Worm (Caenorhabditis elegans) whole organism, young adult: Measurements from ENCODE around the gene T19D7.6.

Source experiments
- ama-1 ChIP-seq, 3 experiments: fragments of 150-350 bp in 1 of 3; sonication (generic microtip) in 2 of 3; optimal IDR thresholded peaks; 2 replicates each; lab custom pipeline; 2014 to 2018; ENCODE audit warnings: missing biosample characterization in 2 of 3, missing genetic modification characterization in 2 of 3, missing genetic modification reagents in 2 of 3
- dox-1 ChIP-seq: fragments of 200-800 bp; sonication (Bioruptor generic); IDR thresholded peaks from 2 replicates; pipeline ENCODE4 v1.3.6; 2022; ENCODE audit warnings: missing genetic modification reagents, missing genetic modification characterization, missing compliant biosample characterization
- dpff-1 ChIP-seq: sonication (generic microtip); optimal IDR thresholded peaks from 2 replicates; lab custom pipeline; 2017; ENCODE audit warnings: mild to moderate bottlenecking, missing genetic modification characterization, missing compliant biosample characterization
- ekl-4 ChIP-seq: fragments of 200-800 bp; sonication (Bioruptor generic); IDR thresholded peaks from 2 replicates; pipeline ENCODE4 v1.3.6; 2022; ENCODE audit warnings: missing genetic modification reagents, missing genetic modification characterization, missing compliant biosample characterization
- nfya-2 ChIP-seq: fragments of 200-800 bp; sonication (Bioruptor generic); IDR thresholded peaks from 2 replicates; pipeline ENCODE4 v1.3.6; 2022; ENCODE audit warnings: missing genetic modification reagents, missing genetic modification characterization, missing compliant biosample characterization
- sea-2 ChIP-seq: fragments of 200-800 bp; sonication (Bioruptor generic); IDR thresholded peaks from 2 replicates; pipeline ENCODE4 v1.3.6; 2022; ENCODE audit warnings: missing genetic modification characterization, missing compliant biosample characterization
- tlf-1 ChIP-seq: fragments of 200-800 bp; sonication (Bioruptor generic); optimal IDR thresholded peaks from 2 replicates; lab custom pipeline; 2018; ENCODE audit warnings: mild to moderate bottlenecking, missing genetic modification characterization, missing compliant biosample characterization
- unc-130 ChIP-seq: sonication (generic microtip); optimal IDR thresholded peaks from 2 replicates; lab custom pipeline; 2016; ENCODE audit warnings: missing genetic modification reagents, missing genetic modification characterization, missing compliant biosample characterization
- unc-62 ChIP-seq: fragments of 150-350 bp; optimal IDR thresholded peaks from 2 replicates; lab custom pipeline; 2014; ENCODE audit warnings: missing biosample characterization, missing genetic modification reagents, missing genetic modification characterization

ce11 chrX:661727-662330 is 8.8 kb downstream of the T19D7.6 start, which contains the start of gene rund-1:
- TF ChIP-seq nfya-2 (GFP tag; lab: Robert Waterston, UW) (no peak), tlf-1 (GFP tag; lab: Kevin White, UChicago) (no peak), sea-2 (no peak), unc-130 (GFP tag; lab: Kevin White, UChicago) (no peak), unc-62 (GFP tag; lab: Kevin White, UChicago) (no peak), dpff-1 (no peak), ama-1 (optimal IDR thresholded peaks at IDR 0.05; lab: Kevin White, UChicago) (no peak), ama-1 (GFP tag; optimal IDR thresholded peaks at IDR 0.05; lab: Kevin White, UChicago) (no peak), dox-1 (no peak), ekl-4 (no peak)
